Comparison of ENCODE assay signal across 6 fruit fly cellular contexts in the genomic region with DNA sequence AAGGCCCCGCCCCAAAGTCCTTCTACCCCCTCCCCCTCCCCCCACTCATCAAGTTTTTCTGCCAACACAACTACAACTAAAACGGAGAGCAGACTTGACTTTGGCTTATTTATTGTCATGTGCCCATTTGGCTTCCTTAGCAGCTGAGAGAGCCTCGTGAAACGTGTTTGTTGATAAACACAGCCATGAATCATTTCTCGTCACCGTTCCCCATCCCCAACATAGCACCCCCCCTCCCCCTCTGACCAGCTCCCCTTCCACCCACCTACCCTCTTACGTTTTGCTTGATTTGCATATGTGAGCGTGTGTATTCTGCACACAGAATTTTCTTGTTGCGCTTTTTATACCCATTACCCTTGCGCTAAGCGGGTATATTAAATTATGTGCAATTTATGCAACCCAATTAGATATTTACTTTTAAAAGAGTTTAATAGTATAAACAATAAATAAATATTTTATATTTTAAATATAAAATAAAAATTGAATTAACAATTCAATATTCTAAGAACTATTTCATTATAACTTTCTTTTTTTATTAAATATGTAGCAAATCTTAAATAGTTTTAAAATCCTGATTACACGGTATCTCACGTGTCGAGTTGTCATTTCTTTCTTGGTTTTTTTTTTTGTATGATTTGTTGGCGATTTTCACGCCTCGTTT.
A peak's percentile ranks its signal among the peaks of the same experiment; 100 is the strongest.
TF ChIP-seq lines count a peak whose summit lies in the region.

No protein-coding gene starts in this region.

- TF ChIP-seq CTCF in whole organism, embryonic (GFP tag; optimal IDR thresholded peaks at IDR 0.05; lab: Kevin White, UChicago), result no peak

TF ChIP-seq in whole organism, 6 proteins besides CTCF, POLR2A, EP300 and RAD21:
- TF ChIP-seq usp (GFP tag; optimal IDR thresholded peaks at IDR 0.05; lab: Kevin White, UChicago) (no peak), pan (optimal IDR thresholded peaks at IDR 0.05; lab: Kevin White, UChicago) (peak; percentile 70)
TF ChIP-seq in whole organism: peak in this region for 1.

TF ChIP-seq in whole organism, adult, 20 proteins besides CTCF, POLR2A, EP300 and RAD21:
- TF ChIP-seq CG14711 (tag; optimal IDR thresholded peaks at IDR 0.05; lab: Kevin White, UChicago) (peak; percentile 46), pad (GFP tag; optimal IDR thresholded peaks at IDR 0.05; lab: Kevin White, UChicago) (peak; percentile 12), tj (GFP tag; optimal IDR thresholded peaks at IDR 0.05; lab: Kevin White, UChicago) (peak; percentile 94), kay (GFP tag; lab: Kevin White, UChicago; ENCODE audit: borderline replicate concordance) (peak; percentile 12), CG11617 (GFP tag; optimal IDR thresholded peaks at IDR 0.05; lab: Kevin White, UChicago) (peak; percentile 23), bab1 (GFP tag; optimal IDR thresholded peaks at IDR 0.05; lab: Kevin White, UChicago) (no peak), CG7045 (GFP tag; optimal IDR thresholded peaks at IDR 0.05; lab: Kevin White, UChicago) (peak; percentile 23), toe (GFP tag; optimal IDR thresholded peaks at IDR 0.05; lab: Kevin White, UChicago) (no peak)

TF ChIP-seq in whole organism, embryonic, 481 proteins besides CTCF, POLR2A, EP300 and RAD21 (continues in another document):
- TF ChIP-seq pita (GFP tag; optimal IDR thresholded peaks at IDR 0.05; lab: Kevin White, UChicago) (no peak), CG13123 (GFP tag; optimal IDR thresholded peaks at IDR 0.05; lab: Kevin White, UChicago) (no peak), Sox100B (GFP tag; optimal IDR thresholded peaks at IDR 0.05; lab: Kevin White, UChicago) (peak; percentile 39), grn (GFP tag; optimal IDR thresholded peaks at IDR 0.05; lab: Kevin White, UChicago) (no peak), CG2712 (tag; optimal IDR thresholded peaks at IDR 0.05; lab: Kevin White, UChicago) (peak; percentile 50), da (GFP tag; optimal IDR thresholded peaks at IDR 0.05; lab: Kevin White, UChicago) (no peak), exex (tag; optimal IDR thresholded peaks at IDR 0.05; lab: Kevin White, UChicago) (no peak), Meics (GFP tag; optimal IDR thresholded peaks at IDR 0.05; lab: Kevin White, UChicago) (peak; percentile 53), CG12391 (tag; optimal IDR thresholded peaks at IDR 0.05; lab: Kevin White, UChicago) (peak; percentile 26), sens-2 (GFP tag; IDR thresholded peaks at IDR 0.05; lab: Robert Waterston, UW) (no peak), psq (GFP tag; optimal IDR thresholded peaks at IDR 0.05; lab: Kevin White, UChicago) (no peak), Antp (GFP tag; optimal IDR thresholded peaks at IDR 0.05; lab: Kevin White, UChicago) (no peak), her (GFP tag; optimal IDR thresholded peaks at IDR 0.05; lab: Kevin White, UChicago) (no peak), Med (GFP tag; lab: Kevin White, UChicago) (no peak), CG10267 (tag; optimal IDR thresholded peaks at IDR 0.05; lab: Kevin White, UChicago) (peak; percentile 21), CG9797 (GFP tag; optimal IDR thresholded peaks at IDR 0.05; lab: Kevin White, UChicago) (no peak), CG10462 (GFP tag; optimal IDR thresholded peaks at IDR 0.05; lab: Kevin White, UChicago) (no peak), esg (GFP tag; conservative IDR thresholded peaks at IDR 0.05; lab: Robert Waterston, UW) (no peak), row (GFP tag; IDR thresholded peaks at IDR 0.05; lab: Robert Waterston, UW) (peak; percentile 60; the same call in 2 of the 3 replicates)

TF ChIP-seq in whole organism, prepupa, 60 proteins besides CTCF, POLR2A, EP300 and RAD21 (continues in another document):
- TF ChIP-seq Smox (GFP tag; optimal IDR thresholded peaks at IDR 0.05; lab: Kevin White, UChicago) (peak; percentile 38), CG6163 (GFP tag; IDR thresholded peaks at IDR 0.05; lab: Robert Waterston, UW) (peak; percentile 50; the same call in 1 of the 3 replicates), Hr4 (GFP tag; optimal IDR thresholded peaks at IDR 0.05; lab: Kevin White, UChicago) (peak; percentile 41), Blimp-1 (GFP tag; optimal IDR thresholded peaks at IDR 0.05; lab: Kevin White, UChicago) (peak; percentile 21), CG8319 (GFP tag; optimal IDR thresholded peaks at IDR 0.05; lab: Kevin White, UChicago) (no peak), Ets96B (tag; optimal IDR thresholded peaks at IDR 0.05; lab: Kevin White, UChicago) (peak; percentile 65), CG15336 (GFP tag; IDR thresholded peaks at IDR 0.05; lab: Robert Waterston, UW) (peak; percentile 78), CG6808 (GFP tag; optimal IDR thresholded peaks at IDR 0.05; lab: Kevin White, UChicago) (peak; percentile 37), CG32006 (GFP tag; optimal IDR thresholded peaks at IDR 0.05; lab: Kevin White, UChicago) (peak; percentile 79), Lpt (GFP tag; optimal IDR thresholded peaks at IDR 0.05; lab: Kevin White, UChicago) (peak; percentile 19), fd85E (GFP tag; optimal IDR thresholded peaks at IDR 0.05; lab: Kevin White, UChicago) (no peak), CG6854 (GFP tag; optimal IDR thresholded peaks at IDR 0.05; lab: Kevin White, UChicago) (no peak), acj6 (GFP tag; optimal IDR thresholded peaks at IDR 0.05; lab: Kevin White, UChicago) (peak; percentile 43), Eip93F (GFP tag; optimal IDR thresholded peaks at IDR 0.05; lab: Kevin White, UChicago) (no peak), Gug (GFP tag; IDR thresholded peaks at IDR 0.05; lab: Robert Waterston, UW) (peak; percentile 49), CG31627 (GFP tag; optimal IDR thresholded peaks at IDR 0.05; lab: Kevin White, UChicago) (peak; percentile 3), CG6276 (GFP tag; optimal IDR thresholded peaks at IDR 0.05; lab: Kevin White, UChicago) (peak; percentile 61), CG8632 (GFP tag; optimal IDR thresholded peaks at IDR 0.05; lab: Kevin White, UChicago) (peak; percentile 56), Eip75B (GFP tag; optimal IDR thresholded peaks at IDR 0.05; lab: Kevin White, UChicago) (peak; percentile 44)

TF ChIP-seq in whole organism, pupa, 21 proteins besides CTCF, POLR2A, EP300 and RAD21 (continues in another document):
- TF ChIP-seq Pif1B (GFP tag; optimal IDR thresholded peaks at IDR 0.05; lab: Kevin White, UChicago) (peak; percentile 60), CG9948 (tag; optimal IDR thresholded peaks at IDR 0.05; lab: Kevin White, UChicago) (peak; percentile 73), CG8301 (tag; optimal IDR thresholded peaks at IDR 0.05; lab: Kevin White, UChicago) (peak; percentile 57), Snoo (tag; optimal IDR thresholded peaks at IDR 0.05; lab: Kevin White, UChicago) (peak; percentile 28), Ets98B (GFP tag; IDR thresholded peaks at IDR 0.05; lab: Robert Waterston, UW) (peak; percentile 43), CG34367 (tag; optimal IDR thresholded peaks at IDR 0.05; lab: Kevin White, UChicago) (peak; percentile 32), CG4496 (GFP tag; IDR thresholded peaks at IDR 0.05; lab: Robert Waterston, UW) (peak; percentile 65), CG17806 (tag; optimal IDR thresholded peaks at IDR 0.05; lab: Kevin White, UChicago) (peak; percentile 60), rn (GFP tag; IDR thresholded peaks at IDR 0.05; lab: Robert Waterston, UW) (0 out of 2 replicates have a peak, but pooled peaks have one; percentile 7), CG8159 (tag; optimal IDR thresholded peaks at IDR 0.05; lab: Kevin White, UChicago) (peak; percentile 80), D1 (tag; optimal IDR thresholded peaks at IDR 0.05; lab: Kevin White, UChicago) (peak; percentile 74), CG10348 (GFP tag; IDR thresholded peaks at IDR 0.05; lab: Robert Waterston, UW) (no peak), EcR (GFP tag; optimal IDR thresholded peaks at IDR 0.05; lab: Kevin White, UChicago) (no peak), CG13204 (GFP tag; optimal IDR thresholded peaks at IDR 0.05; lab: Kevin White, UChicago) (no peak), CG15710 (tag; optimal IDR thresholded peaks at IDR 0.05; lab: Kevin White, UChicago) (peak; percentile 69), Pif1A (GFP tag; optimal IDR thresholded peaks at IDR 0.05; lab: Kevin White, UChicago) (peak; percentile 14), CG32121 (GFP tag; IDR thresholded peaks at IDR 0.05; lab: Robert Waterston, UW) (no peak; the same call in 1 of the 2 replicates), gl (tag; optimal IDR thresholded peaks at IDR 0.05; lab: Kevin White, UChicago) (peak; percentile 41), CG14655 (GFP tag; optimal IDR thresholded peaks at IDR 0.05; lab: Kevin White, UChicago) (peak; percentile 77), CG12605 (GFP tag; IDR thresholded peaks at IDR 0.05; lab: Robert Waterston, UW) (no peak; the same call in 1 of the 2 replicates)

TF ChIP-seq in whole organism, wandering third instar larva, 38 proteins besides CTCF, POLR2A, EP300 and RAD21 (continues in another document):
- TF ChIP-seq Mio (GFP tag; optimal IDR thresholded peaks at IDR 0.05; lab: Kevin White, UChicago), result no peak
- TF ChIP-seq CG9705 (GFP tag; optimal IDR thresholded peaks at IDR 0.05; lab: Kevin White, UChicago), result no peak
- TF ChIP-seq ey (GFP tag; optimal IDR thresholded peaks at IDR 0.05; lab: Kevin White, UChicago), result no peak
- no peak for TF ChIP-seq dl (GFP tag; optimal IDR thresholded peaks at IDR 0.05; lab: Kevin White, UChicago; ENCODE audit: insufficient read depth in 1 of 2, partially characterized antibody in 2 of 2)
- no peak for TF ChIP-seq pan (optimal IDR thresholded peaks at IDR 0.05; lab: Kevin White, UChicago)
- no peak for TF ChIP-seq brk (GFP tag; optimal IDR thresholded peaks at IDR 0.05; lab: Kevin White, UChicago)
- TF ChIP-seq woc (GFP tag; optimal IDR thresholded peaks at IDR 0.05; lab: Kevin White, UChicago), result peak; percentile 23
- peak; percentile 2 for TF ChIP-seq h (GFP tag; optimal IDR thresholded peaks at IDR 0.05; lab: Kevin White, UChicago)
- peak; percentile 13 for TF ChIP-seq dmrt93B (GFP tag; optimal IDR thresholded peaks at IDR 0.05; lab: Kevin White, UChicago)
- no peak for TF ChIP-seq CG32264 (GFP tag; optimal IDR thresholded peaks at IDR 0.05; lab: Kevin White, UChicago)
- TF ChIP-seq rgr (GFP tag; optimal IDR thresholded peaks at IDR 0.05; lab: Kevin White, UChicago), result no peak
- TF ChIP-seq Abd-B (GFP tag; optimal IDR thresholded peaks at IDR 0.05; lab: Kevin White, UChicago), result no peak
- TF ChIP-seq fru (GFP tag; optimal IDR thresholded peaks at IDR 0.05; lab: Kevin White, UChicago), result peak; percentile 17
- no peak for TF ChIP-seq Hr83 (GFP tag; optimal IDR thresholded peaks at IDR 0.05; lab: Kevin White, UChicago; ENCODE audit: poor library complexity, severe bottlenecking)
- TF ChIP-seq psq (GFP tag; optimal IDR thresholded peaks at IDR 0.05; lab: Kevin White, UChicago), result peak; percentile 46
- no peak for TF ChIP-seq Hnf4 (GFP tag; optimal IDR thresholded peaks at IDR 0.05; lab: Kevin White, UChicago)
- no peak for TF ChIP-seq sv (GFP tag; optimal IDR thresholded peaks at IDR 0.05; lab: Kevin White, UChicago)
- peak in 1 of 2 experiments; percentile 30 for TF ChIP-seq foxo (GFP tag; optimal IDR thresholded peaks at IDR 0.05; lab: Kevin White, UChicago)
- no peak for TF ChIP-seq sage (GFP tag; optimal IDR thresholded peaks at IDR 0.05; lab: Kevin White, UChicago)
- TF ChIP-seq Sp1 (GFP tag; optimal IDR thresholded peaks at IDR 0.05; lab: Kevin White, UChicago), result peak; percentile 42
- no peak for TF ChIP-seq GATAd (GFP tag; optimal IDR thresholded peaks at IDR 0.05; lab: Kevin White, UChicago)
- no peak for TF ChIP-seq Hr78 (GFP tag; optimal IDR thresholded peaks at IDR 0.05; lab: Kevin White, UChicago)
